Fruit fly (Drosophila melanogaster): ENCODE results near the gene Ucp4C.
A peak's percentile ranks its signal among the peaks of the same experiment; 100 is the strongest.

dm6 chr2L:5986094-5986493 is 17.7 kb downstream of the Ucp4C start, which contains the start of gene ifc:
- TF ChIP-seq Clk (GFP tag; optimal IDR thresholded peaks at IDR 0.05) = peak; percentile 35
- peak; percentile 24 for TF ChIP-seq CG14711 (tag; optimal IDR thresholded peaks at IDR 0.05)
- no peak for TF ChIP-seq ovo (GFP tag; optimal IDR thresholded peaks at IDR 0.05)
- TF ChIP-seq CG7045 (GFP tag; optimal IDR thresholded peaks at IDR 0.05) = no peak
- peak; percentile 45 for TF ChIP-seq Mnt (GFP tag; optimal IDR thresholded peaks at IDR 0.05)
- TF ChIP-seq bab1 (GFP tag; optimal IDR thresholded peaks at IDR 0.05) = peak; percentile 61
